Worm (Caenorhabditis elegans): Measurements from ENCODE around the gene hgrs-1.

DNA sequence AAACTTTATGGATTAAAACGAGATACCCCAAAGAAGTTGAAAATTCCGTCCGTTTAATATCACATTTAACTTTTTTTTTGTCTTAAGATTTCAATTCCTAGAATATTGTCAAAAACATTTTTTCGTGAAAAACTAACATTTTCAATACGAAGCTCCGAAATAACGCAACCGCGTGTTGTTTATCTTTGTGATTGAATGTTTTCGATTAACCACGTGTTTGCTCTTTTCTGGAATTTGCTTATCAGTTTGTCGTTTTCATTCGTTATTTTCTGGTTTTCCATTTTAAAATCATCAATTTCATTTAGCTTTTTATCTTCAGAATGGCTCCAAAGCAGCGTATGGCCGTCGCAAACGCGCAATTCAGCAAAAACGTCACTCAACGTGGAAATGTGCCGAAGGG, 19.5 kb upstream of the hgrs-1 start, which contains the start of gene serp-1.2:
- TF ChIP-seq him-1 (tag; optimal IDR thresholded peaks at IDR 0.05) (no peak), dao-5 (tag; optimal IDR thresholded peaks at IDR 0.05) (no peak)
